Fruit fly (Drosophila melanogaster) whole organism, embryonic: Measurements from ENCODE around the gene CG16813.
"Not testable (repeated sequence)": the region's sequence is repeated elsewhere in the genome, so short reads cannot be mapped to it uniquely, and the experiment has no call there.

Experiments
- B-H1 ChIP-seq: fragments of 200-800 bp; sonication (Bioruptor generic); IDR thresholded peaks from 3 replicates; pipeline ENCODE4 v1.3.6; 2022; ENCODE audit warnings: missing biosample characterization, missing genetic modification characterization
- CG1024 ChIP-seq: fragments of 200-800 bp; sonication (Bioruptor generic); IDR thresholded peaks from 2 replicates; pipeline ENCODE4 v1.3.6; 2022; ENCODE audit warnings: missing biosample characterization, missing genetic modification characterization
- CG1233 ChIP-seq: fragments of 200-800 bp; sonication (Bioruptor generic); optimal IDR thresholded peaks from 4 replicates; lab custom pipeline; 2018; ENCODE audit warnings: missing biosample characterization, mild to moderate bottlenecking, missing genetic modification characterization
- CG12942 ChIP-seq: fragments of 200-800 bp; sonication (Bioruptor generic); optimal IDR thresholded peaks from 3 replicates; lab custom pipeline; 2016; ENCODE audit warnings: missing biosample characterization, missing genetic modification characterization
- CG14710 ChIP-seq: fragments of 200-800 bp; sonication (Bioruptor generic); optimal IDR thresholded peaks from 3 replicates; lab custom pipeline; 2019; ENCODE audit warnings: missing biosample characterization, mild to moderate bottlenecking, missing genetic modification characterization, moderate library complexity
- CG14860 ChIP-seq: fragments of 200-800 bp; sonication (Bioruptor generic); IDR thresholded peaks from 3 replicates; pipeline ENCODE4 v1.3.6; 2022; ENCODE audit warnings: missing biosample characterization, missing genetic modification characterization; ENCODE audit not compliant: partially characterized antibody
- CG15601 ChIP-seq: fragments of 200-800 bp; sonication (Bioruptor generic); optimal IDR thresholded peaks from 3 replicates; lab custom pipeline; 2019; ENCODE audit warnings: missing biosample characterization, mild to moderate bottlenecking, missing genetic modification characterization, moderate library complexity
- CG1603 ChIP-seq: fragments of 200-800 bp; sonication (Bioruptor generic); optimal IDR thresholded peaks from 2 replicates; lab custom pipeline; 2019; ENCODE audit warnings: missing biosample characterization, mild to moderate bottlenecking, missing genetic modification characterization, moderate library complexity
- CG1647 ChIP-seq: fragments of 200-800 bp; sonication (Bioruptor generic); optimal IDR thresholded peaks from 3 replicates; lab custom pipeline; 2016; ENCODE audit warnings: missing biosample characterization, missing genetic modification characterization
- CG18476 ChIP-seq: fragments of 200-800 bp; sonication (Bioruptor generic); optimal IDR thresholded peaks from 2 replicates; lab custom pipeline; 2016; ENCODE audit warnings: missing biosample characterization, mild to moderate bottlenecking, missing genetic modification characterization
- CG18764 ChIP-seq: fragments of 200-800 bp; sonication (Bioruptor generic); optimal IDR thresholded peaks from 3 replicates; lab custom pipeline; 2016; ENCODE audit warnings: missing biosample characterization, missing genetic modification characterization
- CG31441 ChIP-seq: fragments of 200-800 bp; sonication (Bioruptor generic); IDR thresholded peaks from 2 replicates; pipeline ENCODE4 v1.3.6; 2022; ENCODE audit warnings: missing biosample characterization, missing genetic modification characterization
- CG6791 ChIP-seq: fragments of 200-800 bp; sonication (Bioruptor generic); IDR thresholded peaks from 3 replicates; pipeline ENCODE4 v1.3.6; 2022; ENCODE audit warnings: missing biosample characterization, missing genetic modification characterization; ENCODE audit not compliant: partially characterized antibody
- CG7786 ChIP-seq: fragments of 200-800 bp; sonication (Bioruptor generic); optimal IDR thresholded peaks from 2 replicates; lab custom pipeline; 2016; ENCODE audit warnings: missing biosample characterization, missing genetic modification characterization
- CG8765 ChIP-seq: fragments of 200-800 bp; sonication (Bioruptor generic); IDR thresholded peaks from 2 replicates; pipeline ENCODE4 v1.3.6; 2022; ENCODE audit warnings: missing biosample characterization, missing genetic modification characterization
- CG8944 ChIP-seq: fragments of 200-800 bp; sonication (Bioruptor generic); optimal IDR thresholded peaks from 3 replicates; lab custom pipeline; 2016; ENCODE audit warnings: missing biosample characterization, missing genetic modification characterization
- CG9727 ChIP-seq: fragments of 200-800 bp; sonication (Bioruptor generic); optimal IDR thresholded peaks from 3 replicates; lab custom pipeline; 2017; ENCODE audit warnings: missing biosample characterization, mild to moderate bottlenecking, missing genetic modification characterization
- CoRest ChIP-seq: fragments of 200-800 bp; sonication (Bioruptor generic); optimal IDR thresholded peaks from 3 replicates; lab custom pipeline; 2018; ENCODE audit warnings: missing biosample characterization, mild to moderate bottlenecking, missing genetic modification characterization, moderate library complexity
- E2f1 ChIP-seq: fragments of 200-800 bp; sonication (Bioruptor generic); IDR thresholded peaks from 2 replicates; pipeline ENCODE4 v1.3.6; 2022; ENCODE audit warnings: missing biosample characterization, missing genetic modification characterization
- E2f2 ChIP-seq: fragments of 200-800 bp; sonication (Bioruptor generic); IDR thresholded peaks from 2 replicates; pipeline ENCODE4 v1.3.6; 2022; ENCODE audit warnings: missing biosample characterization, missing genetic modification characterization
- Gug ChIP-seq: fragments of 200-800 bp; sonication (Bioruptor generic); IDR thresholded peaks from 4 replicates; pipeline ENCODE4 v1.3.6; 2022; ENCODE audit warnings: missing biosample characterization, missing genetic modification characterization
- H2.0 ChIP-seq: fragments of 200-800 bp; sonication (Bioruptor generic); IDR thresholded peaks from 2 replicates; pipeline ENCODE4 v1.3.6; 2022; ENCODE audit warnings: missing biosample characterization, missing genetic modification characterization
- HLH4C ChIP-seq: fragments of 200-800 bp; sonication (Bioruptor generic); IDR thresholded peaks from 3 replicates; pipeline ENCODE4 v1.3.6; 2022; ENCODE audit warnings: missing biosample characterization, missing genetic modification characterization; ENCODE audit not compliant: partially characterized antibody
- Hr51 ChIP-seq, 2 experiments: fragments of 200-800 bp; sonication (Bioruptor generic); optimal IDR thresholded peaks; 2 replicates in 1 of 2; 3 replicates in 1 of 2; lab custom pipeline; 2016 to 2018; ENCODE audit warnings: missing biosample characterization in 2 of 2, missing genetic modification characterization in 2 of 2, mild to moderate bottlenecking in 1 of 2, moderate library complexity in 1 of 2
- Scr ChIP-seq: fragments of 200-800 bp; sonication (Bioruptor generic); IDR thresholded peaks from 2 replicates; pipeline ENCODE4 v1.3.6; 2022; ENCODE audit warnings: missing biosample characterization, missing genetic modification characterization; ENCODE audit not compliant: partially characterized antibody
- Side ChIP-seq: fragments of 200-800 bp; sonication (Bioruptor generic); optimal IDR thresholded peaks from 2 replicates; lab custom pipeline; 2016; ENCODE audit warnings: missing biosample characterization, missing genetic modification characterization
- Sox102F ChIP-seq: fragments of 200-800 bp; sonication (Bioruptor generic); optimal IDR thresholded peaks from 2 replicates; lab custom pipeline; 2018; ENCODE audit warnings: missing biosample characterization, mild to moderate bottlenecking, missing genetic modification characterization, moderate library complexity
- Trl ChIP-seq, 3 experiments: fragments of >200 bp in 2 of 3; fragments of 200-800 bp in 1 of 3; sonication (Bioruptor generic) in 1 of 3; optimal IDR thresholded peaks; 2 replicates in 1 of 3; 3 replicates in 2 of 3; lab custom pipeline; 2016 to 2017; ENCODE audit warnings: missing biosample characterization in 1 of 3, missing genetic modification characterization in 1 of 3
- ase ChIP-seq: fragments of 200-800 bp; sonication (Bioruptor generic); IDR thresholded peaks from 3 replicates; pipeline ENCODE4 v1.3.6; 2022; ENCODE audit warnings: missing biosample characterization, missing genetic modification characterization
- ash1 ChIP-seq: fragments of 200-800 bp; sonication (Bioruptor generic); optimal IDR thresholded peaks from 2 replicates; lab custom pipeline; 2018; ENCODE audit warnings: missing biosample characterization, mild to moderate bottlenecking, missing genetic modification characterization
- bcd ChIP-seq: fragments of 200-800 bp; sonication (Bioruptor generic); optimal IDR thresholded peaks from 2 replicates; lab custom pipeline; 2017; ENCODE audit warnings: missing biosample characterization, mild to moderate bottlenecking, missing genetic modification characterization
- chinmo ChIP-seq: fragments of 200-800 bp; sonication (Bioruptor generic); IDR thresholded peaks from 4 replicates; pipeline ENCODE4 v1.3.6; 2022; ENCODE audit warnings: missing biosample characterization, missing genetic modification characterization; ENCODE audit not compliant: partially characterized antibody
- eyg ChIP-seq: fragments of 200-800 bp; sonication (Bioruptor generic); optimal IDR thresholded peaks from 3 replicates; lab custom pipeline; 2016; ENCODE audit warnings: missing biosample characterization, missing genetic modification characterization
- gce ChIP-seq: fragments of 200-800 bp; sonication (Bioruptor generic); IDR thresholded peaks from 3 replicates; pipeline ENCODE4 v1.3.6; 2022; ENCODE audit warnings: missing biosample characterization, missing genetic modification characterization
- gsb ChIP-seq: fragments of 200-800 bp; sonication (Bioruptor generic); IDR thresholded peaks from 2 replicates; pipeline ENCODE4 v1.3.6; 2022; ENCODE audit warnings: missing biosample characterization, missing genetic modification characterization
- her ChIP-seq: fragments of 200-800 bp; sonication (Bioruptor generic); optimal IDR thresholded peaks from 2 replicates; lab custom pipeline; 2016; ENCODE audit warnings: missing biosample characterization, missing genetic modification characterization
- hkb ChIP-seq, 2 experiments: fragments of 200-800 bp in 1 of 2; fragments of >200 bp in 1 of 2; sonication (Bioruptor generic) in 1 of 2; IDR thresholded peaks in 1 of 2; optimal IDR thresholded peaks in 1 of 2; 2 replicates each; pipeline versions ENCODE4 v1.3.6 to Lab custom; 2017 to 2022; ENCODE audit warnings: missing biosample characterization in 1 of 2, missing genetic modification characterization in 1 of 2
- insv ChIP-seq, 2 experiments: fragments of 200-800 bp; sonication (Bioruptor generic); optimal IDR thresholded peaks; 3 replicates each; lab custom pipeline; 2016 to 2018; ENCODE audit warnings: missing biosample characterization in 2 of 2, missing genetic modification characterization in 2 of 2
- inv ChIP-seq: fragments of 200-800 bp; sonication (Bioruptor generic); IDR thresholded peaks from 2 replicates; pipeline ENCODE4 v1.3.6; 2022; ENCODE audit warnings: missing biosample characterization, missing genetic modification characterization; ENCODE audit not compliant: partially characterized antibody
- mirr ChIP-seq: fragments of 200-800 bp; sonication (Bioruptor generic); optimal IDR thresholded peaks from 3 replicates; lab custom pipeline; 2018; ENCODE audit warnings: missing biosample characterization, mild to moderate bottlenecking, missing genetic modification characterization
- nerfin-1 ChIP-seq: fragments of 200-800 bp; sonication (Bioruptor generic); optimal IDR thresholded peaks from 3 replicates; lab custom pipeline; 2019; ENCODE audit warnings: missing biosample characterization, mild to moderate bottlenecking, missing genetic modification characterization, moderate library complexity
- nmo ChIP-seq: fragments of 200-800 bp; sonication (Bioruptor generic); optimal IDR thresholded peaks from 2 replicates; lab custom pipeline; 2018; ENCODE audit warnings: missing biosample characterization, mild to moderate bottlenecking, missing genetic modification characterization, moderate library complexity
- otp ChIP-seq: fragments of 200-800 bp; sonication (Bioruptor generic); IDR thresholded peaks from 3 replicates; pipeline ENCODE4, ENCODE4 v1.3.6; 2022; ENCODE audit warnings: missing biosample characterization, missing genetic modification characterization
- pros ChIP-seq: fragments of 200-800 bp; sonication (Bioruptor generic); optimal IDR thresholded peaks from 3 replicates; lab custom pipeline; 2019; ENCODE audit warnings: missing biosample characterization, mild to moderate bottlenecking, missing genetic modification characterization, moderate library complexity
- scrt ChIP-seq: fragments of 200-800 bp; sonication (Bioruptor generic); optimal IDR thresholded peaks from 2 replicates; lab custom pipeline; 2018; ENCODE audit warnings: missing biosample characterization, mild to moderate bottlenecking, missing genetic modification characterization, moderate library complexity
- stwl ChIP-seq: fragments of 200-800 bp; sonication (Bioruptor generic); optimal IDR thresholded peaks from 3 replicates; lab custom pipeline; 2018; ENCODE audit warnings: missing biosample characterization, mild to moderate bottlenecking, missing genetic modification characterization, moderate library complexity
- zen ChIP-seq: fragments of 200-800 bp; sonication (Bioruptor generic); optimal IDR thresholded peaks from 3 replicates; lab custom pipeline; 2018; ENCODE audit warnings: missing biosample characterization, mild to moderate bottlenecking, missing genetic modification characterization, moderate library complexity

CG16813 gene

dm6 chr2L:13215640-13216129, 11.6 kb upstream of the CG16813 start (continued):
- TF ChIP-seq CG1603 (peak; percentile 46), CoRest (tag; lab: Kevin White, UChicago) (peak; percentile 36), nmo (peak; percentile 45), her (GFP tag; lab: Kevin White, UChicago) (peak; percentile 73), CG9727 (GFP tag; lab: Kevin White, UChicago) (peak; percentile 25), otp (GFP tag; lab: Robert Waterston, UW) (peak; percentile 76), gce (0 out of 3 replicates have a peak, but pooled peaks have one; percentile 55), HLH4C (GFP tag; lab: Robert Waterston, UW) (peak; percentile 25; the same call in 1 of the 3 replicates), ash1 (GFP tag; lab: Kevin White, UChicago) (peak; percentile 23), Side (GFP tag; lab: Kevin White, UChicago) (peak; percentile 1), Trl (GFP tag; optimal IDR thresholded peaks at IDR 0.05; lab: Kevin White, UChicago) (peak; percentile 75), eyg (peak; percentile 55), CG1233 (GFP tag; lab: Kevin White, UChicago) (peak; percentile 67), inv (peak; percentile 33; the same call in 1 of the 2 replicates), bcd (GFP tag; lab: Kevin White, UChicago) (peak; percentile 54), Scr (peak; percentile 47), nerfin-1 (tag; lab: Kevin White, UChicago) (peak; percentile 28), H2.0 (GFP tag; lab: Robert Waterston, UW) (0 out of 2 replicates have a peak, but pooled peaks have one; percentile 25), scrt (GFP tag; lab: Kevin White, UChicago) (peak; percentile 39), CG1024 (GFP tag; lab: Robert Waterston, UW) (peak; percentile 50; the same call in 1 of the 2 replicates), chinmo (0 out of 4 replicates have a peak, but pooled peaks have one; percentile 51), Hr51 (GFP tag; optimal IDR thresholded peaks at IDR 0.05; lab: Kevin White, UChicago) (peak in 1 of 2 experiments; percentile 47), E2f1 (GFP tag; lab: Robert Waterston, UW) (peak; percentile 49; the same call in 1 of the 2 replicates), B-H1 (peak; percentile 40; the same call in 1 of the 3 replicates), mirr (GFP tag; lab: Kevin White, UChicago) (peak; percentile 76), ase (0 out of 3 replicates have a peak, but pooled peaks have one; percentile 43), gsb (GFP tag; lab: Robert Waterston, UW) (peak; percentile 24; the same call in 1 of the 2 replicates), CG12942 (GFP tag; lab: Kevin White, UChicago) (peak; percentile 19), CG1647 (GFP tag; lab: Kevin White, UChicago) (peak; percentile 74), CG14710 (tag; lab: Kevin White, UChicago) (peak; percentile 29), Sox102F (GFP tag; lab: Kevin White, UChicago) (peak; percentile 38), Gug (GFP tag; lab: Robert Waterston, UW) (peak; percentile 49; the same call in 2 of the 4 replicates), E2f2 (GFP tag; lab: Robert Waterston, UW) (peak; percentile 40; the same call in 1 of the 2 replicates), pros (GFP tag; lab: Kevin White, UChicago) (peak; percentile 98), CG7786 (peak; percentile 47), stwl (tag; lab: Kevin White, UChicago) (peak; percentile 5), CG15601 (tag; lab: Kevin White, UChicago) (peak; percentile 7), CG18476 (GFP tag; lab: Kevin White, UChicago) (peak; percentile 69), CG8944 (GFP tag; lab: Kevin White, UChicago) (peak; percentile 41), CG8765 (GFP tag; lab: Robert Waterston, UW) (peak; percentile 46; the same call in 1 of the 2 replicates), CG31441 (GFP tag; lab: Robert Waterston, UW) (peak; percentile 53; the same call in 1 of the 2 replicates), insv (GFP tag; optimal IDR thresholded peaks at IDR 0.05; lab: Kevin White, UChicago) (peak in 1 of 2 experiments; percentile 63), CG14860 (peak; percentile 48), CG6791 (GFP tag; lab: Robert Waterston, UW) (0 out of 3 replicates have a peak, but pooled peaks have one; percentile 63), zen (tag; lab: Kevin White, UChicago) (peak; percentile 59), hkb (GFP tag; IDR thresholded peaks at IDR 0.05; lab: Robert Waterston, UW) (peak; percentile 75), CG18764 (GFP tag; lab: Kevin White, UChicago) (peak; percentile 32)
- not testable (repeated sequence) for TF ChIP-seq Trl, hkb (optimal IDR thresholded peaks at IDR 0.05; lab: Kevin White, UChicago)
